Fruit fly (Drosophila melanogaster) Kc167 (cell line): Measurements from ENCODE around the gene CG13601.

ENCODE experiments used
- Myc ChIP-seq: fragments of >200 bp; optimal IDR thresholded peaks from 2 replicates; lab custom pipeline; 2017; ENCODE audit warnings: missing external identifiers
- h ChIP-seq: fragments of >200 bp; optimal IDR thresholded peaks from 3 replicates; lab custom pipeline; 2018; ENCODE audit warnings: missing external identifiers
- insv ChIP-seq: fragments of >200 bp; optimal IDR thresholded peaks from 3 replicates; lab custom pipeline; 2018; ENCODE audit warnings: missing external identifiers
- psq ChIP-seq: fragments of >200 bp; optimal IDR thresholded peaks from 2 replicates; lab custom pipeline; 2017; ENCODE audit warnings: missing external identifiers
- ttk ChIP-seq: sonication (Bioruptor generic); optimal IDR thresholded peaks from 2 replicates; lab custom pipeline; 2017; ENCODE audit warnings: missing external identifiers

DNA sequence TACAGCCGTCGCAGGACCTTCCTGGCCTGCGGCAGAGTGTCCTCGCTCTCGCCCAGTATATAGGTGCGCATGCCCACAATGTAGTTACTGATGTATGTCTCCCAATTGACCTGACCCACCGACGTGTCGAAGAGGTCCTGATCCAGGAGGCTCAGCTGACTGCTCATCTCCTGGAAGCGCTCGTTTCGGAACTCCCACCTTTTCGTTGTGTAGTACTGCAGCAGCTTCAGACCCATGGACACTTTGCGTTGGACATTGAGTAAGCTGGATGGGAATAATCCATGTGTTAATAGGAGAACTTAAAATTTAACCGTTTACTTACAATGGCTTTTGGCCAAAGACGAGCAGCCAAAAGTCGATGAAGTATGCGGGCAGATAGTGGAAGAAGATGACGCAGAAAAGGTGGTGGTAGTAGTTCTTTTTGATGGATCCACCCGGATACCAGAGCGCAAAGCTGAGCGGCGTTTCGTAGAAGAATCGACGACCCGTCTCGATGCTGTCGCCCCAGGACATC is 16.5 kb upstream of the CG13601 start:
- TF ChIP-seq Myc (no peak), psq (no peak), h (lab: Kevin White, UChicago) (no peak), insv (lab: Kevin White, UChicago) (no peak), ttk (no peak)
